Fruit fly (Drosophila melanogaster) S2 (cell line): ENCODE measurements around the gene CG31496.

Experiments
- CG8478 ChIP-seq: fragments of >200 bp; optimal IDR thresholded peaks from 2 replicates; lab custom pipeline; 2018
- CTCF ChIP-seq, 2 experiments: fragments of >200 bp; optimal IDR thresholded peaks; 2 replicates each; lab custom pipeline; 2018

The CG31496 gene

DNA sequence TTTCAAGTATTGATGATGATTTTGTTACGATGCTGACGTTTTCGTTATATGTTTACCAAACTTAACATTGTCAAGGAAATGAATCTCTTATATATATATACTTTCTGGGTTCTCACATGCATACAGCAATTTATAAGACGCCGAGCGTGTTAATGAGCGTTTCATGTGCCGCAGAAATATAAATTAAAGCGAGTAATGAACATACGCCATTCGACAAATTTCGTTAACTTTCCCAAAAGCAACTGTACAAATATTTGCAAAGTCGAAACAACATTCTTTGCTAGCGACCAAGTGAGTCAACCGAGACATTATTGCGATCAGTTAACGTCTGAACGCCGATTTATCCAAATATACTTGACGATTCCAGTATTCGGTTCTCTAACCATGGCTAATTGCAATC lies at the start of gene CG31496:
CG31496 (plus strand) TSS at position 301 of the 400 bp plus-strand sequence.
- TF ChIP-seq CG8478 = no peak
- no peak for TF ChIP-seq CTCF (optimal IDR thresholded peaks at IDR 0.05; lab: Kevin White, UChicago)

DNA sequence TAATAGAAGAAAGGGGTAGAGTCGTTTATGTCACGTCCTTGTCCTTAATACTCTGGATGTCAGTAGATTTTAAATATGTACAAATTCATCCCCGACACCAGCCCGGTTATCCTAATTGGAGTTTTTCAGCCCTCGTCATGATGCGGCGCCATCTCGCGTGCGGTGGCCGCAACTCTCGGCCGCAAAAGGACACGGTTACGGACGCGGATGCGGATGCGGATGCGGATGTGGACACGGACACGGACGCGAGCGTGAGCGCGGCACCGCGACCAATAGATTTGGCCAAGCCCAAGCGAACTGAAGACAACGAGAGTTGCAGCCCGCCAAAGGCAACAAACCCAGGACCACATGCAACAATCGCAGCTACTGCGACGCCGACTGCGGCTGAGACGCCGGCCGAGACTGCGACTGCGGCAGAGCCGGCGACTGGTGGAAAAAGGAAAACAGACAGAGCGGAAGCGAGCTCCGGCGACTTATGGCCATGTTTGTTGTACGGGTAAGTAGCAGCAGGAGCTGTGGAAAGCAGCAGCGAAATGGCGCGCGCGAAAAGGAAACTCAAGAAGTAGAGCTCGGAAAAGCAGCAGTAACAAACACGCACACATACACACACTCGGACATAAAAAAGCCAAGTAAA lies 40.3 kb upstream of the CG31496 start, which contains the start of gene CG42544:
CG42544 (plus strand) TSS at position 138 of the 634 bp plus-strand sequence.
- TF ChIP-seq CTCF (optimal IDR thresholded peaks at IDR 0.05; lab: Kevin White, UChicago) (peak; percentile 76 to 78), CG8478 (no peak)

DNA sequence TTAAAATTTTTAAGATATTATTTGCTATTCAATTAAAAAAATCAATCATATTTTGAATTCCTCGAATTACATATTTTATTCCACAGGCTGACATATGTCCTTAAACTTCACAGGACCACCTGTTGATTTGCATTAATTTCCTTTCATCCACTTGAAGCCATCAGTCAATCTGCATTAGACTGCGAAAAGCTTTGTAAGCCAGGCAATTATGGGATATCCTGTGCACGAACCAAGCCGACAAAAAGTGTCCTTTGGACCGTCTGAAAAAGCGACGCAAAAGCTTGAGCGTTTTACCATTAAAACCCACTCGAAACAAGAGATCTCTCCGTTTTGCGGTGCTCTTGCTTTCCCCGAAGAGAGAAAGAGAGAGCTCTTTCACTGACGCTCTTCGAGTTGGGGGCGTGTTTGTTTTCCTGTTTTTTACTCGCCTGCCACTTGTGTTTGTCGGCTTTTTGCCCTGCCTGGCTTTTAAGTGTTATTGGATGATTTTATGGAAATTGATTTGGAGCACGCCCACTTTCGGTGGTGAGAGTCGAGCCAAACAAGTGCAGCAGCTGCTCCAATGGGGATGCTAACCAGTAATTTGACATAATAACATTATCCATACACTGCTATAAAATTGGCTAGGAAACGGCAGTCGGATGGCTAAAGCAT lies 38.2 kb upstream of the CG31496 start:
- TF ChIP-seq CTCF (optimal IDR thresholded peaks at IDR 0.05; lab: Kevin White, UChicago) (no peak), CG8478 (no peak)

DNA sequence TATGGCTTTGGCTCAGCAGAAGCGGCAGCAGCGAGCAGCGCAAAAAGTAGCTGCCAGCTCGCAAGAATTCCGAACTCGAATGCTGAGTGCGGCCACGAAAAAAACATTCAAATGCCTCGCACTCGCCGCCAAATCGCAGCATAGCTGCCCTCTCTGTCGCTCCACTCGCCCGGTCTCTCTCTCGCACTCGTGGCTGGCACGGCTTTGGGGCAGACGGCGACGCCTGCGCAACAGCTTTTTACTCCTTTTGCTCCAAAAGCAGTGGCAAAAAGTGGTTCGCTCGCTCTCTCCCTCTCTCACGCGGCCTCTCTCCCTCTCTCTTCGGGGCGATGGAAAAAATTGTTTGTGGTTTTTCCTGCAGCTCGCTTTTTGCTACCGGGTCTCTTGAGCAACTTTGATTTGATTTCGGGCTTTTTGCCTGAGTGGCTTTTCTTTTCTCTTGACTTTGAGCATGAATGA lies 35.3 kb upstream of the CG31496 start, which contains the start of gene rn:
rn (minus strand) TSS at position 51 of the 459 bp plus-strand sequence.
- TF ChIP-seq CTCF (optimal IDR thresholded peaks at IDR 0.05; lab: Kevin White, UChicago) = no peak
- TF ChIP-seq CG8478 = no peak

DNA sequence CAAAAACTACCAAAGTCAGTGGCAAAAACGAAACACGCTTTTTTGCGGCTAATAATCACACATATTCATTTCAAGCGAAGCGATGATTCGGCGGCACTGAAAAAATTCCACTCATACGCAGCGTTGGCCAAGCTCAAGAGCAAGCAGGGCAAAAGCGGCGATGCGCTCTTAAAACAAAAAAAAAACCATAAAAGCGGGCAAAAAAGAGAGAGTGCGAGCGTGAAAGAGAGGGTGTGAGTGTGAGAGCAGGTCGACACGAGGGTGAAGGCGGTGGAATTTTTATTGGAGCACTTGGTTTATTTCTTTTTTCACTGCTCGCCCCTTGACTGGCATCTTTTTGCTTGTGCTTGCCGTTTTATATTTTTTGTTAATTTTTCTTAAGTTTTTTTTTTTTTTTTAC lies 34.3 kb upstream of the CG31496 start:
- no peak for TF ChIP-seq CTCF (optimal IDR thresholded peaks at IDR 0.05; lab: Kevin White, UChicago)
- no peak for TF ChIP-seq CG8478

DNA sequence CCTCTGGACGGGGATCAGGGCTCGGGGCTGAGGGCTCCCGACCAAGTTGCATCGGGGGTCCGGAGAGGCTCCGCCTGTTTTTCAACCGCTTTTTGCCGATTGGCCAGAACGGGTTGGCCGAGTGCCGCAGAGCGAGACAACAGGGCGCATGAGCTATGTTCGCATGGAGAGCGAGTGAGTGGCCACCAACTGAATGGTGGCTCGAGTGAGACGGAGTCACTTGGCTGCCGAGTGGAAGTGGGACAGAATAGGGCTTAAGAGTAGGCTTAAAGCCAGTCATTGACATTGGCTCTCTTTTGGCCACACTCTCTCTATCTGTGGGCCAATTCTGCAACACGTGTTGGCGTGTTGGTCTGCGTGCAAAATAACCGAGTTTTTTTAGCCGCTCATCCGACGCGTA lies 31.8 kb upstream of the CG31496 start:
- TF ChIP-seq CTCF (optimal IDR thresholded peaks at IDR 0.05; lab: Kevin White, UChicago) (no peak), CG8478 (no peak)

DNA sequence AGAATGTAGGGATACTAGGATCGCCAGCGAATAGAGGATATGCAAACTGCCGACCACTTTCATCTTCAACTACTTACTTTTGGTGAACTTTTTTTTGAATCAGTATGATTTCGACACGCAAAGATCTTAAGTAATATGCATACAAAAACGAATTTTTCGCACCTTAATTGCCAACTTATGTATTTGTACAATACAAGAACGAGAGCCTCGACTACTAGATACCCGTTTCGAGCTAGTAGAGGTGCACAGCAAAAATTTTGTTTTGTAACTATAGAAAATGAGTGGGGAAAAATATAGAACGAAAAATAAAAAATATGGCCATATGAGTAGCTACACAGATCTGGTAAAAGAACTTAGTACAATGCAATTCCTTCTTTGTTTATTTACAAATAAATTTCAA lies 27.8 kb upstream of the CG31496 start, which contains the start of gene CG10029:
CG10029 (minus strand) TSS at position 101 of the 400 bp plus-strand sequence.
- no peak for TF ChIP-seq CG8478
- no peak for TF ChIP-seq CTCF (optimal IDR thresholded peaks at IDR 0.05; lab: Kevin White, UChicago)

DNA sequence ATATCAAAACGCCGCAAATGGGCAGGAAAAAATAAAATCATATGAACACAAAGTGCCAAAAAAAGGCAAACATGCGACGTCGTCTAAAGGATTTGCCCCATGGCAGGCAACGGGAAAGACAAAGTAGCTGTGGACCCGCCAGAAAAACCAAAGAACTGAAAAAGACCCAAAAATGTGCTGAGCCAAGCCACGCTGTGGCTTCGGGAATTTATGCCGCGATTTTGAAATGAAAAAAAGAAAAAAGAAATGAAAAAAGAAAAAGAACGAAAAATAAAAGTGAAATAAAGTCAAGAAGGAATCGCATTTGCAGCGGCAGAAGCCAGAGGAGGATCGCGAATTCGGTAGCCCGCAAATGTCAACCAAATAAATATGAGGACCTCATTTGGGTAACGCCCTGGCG lies 22.3 kb upstream of the CG31496 start:
- no peak for TF ChIP-seq CG8478
- no peak for TF ChIP-seq CTCF (optimal IDR thresholded peaks at IDR 0.05; lab: Kevin White, UChicago)

DNA sequence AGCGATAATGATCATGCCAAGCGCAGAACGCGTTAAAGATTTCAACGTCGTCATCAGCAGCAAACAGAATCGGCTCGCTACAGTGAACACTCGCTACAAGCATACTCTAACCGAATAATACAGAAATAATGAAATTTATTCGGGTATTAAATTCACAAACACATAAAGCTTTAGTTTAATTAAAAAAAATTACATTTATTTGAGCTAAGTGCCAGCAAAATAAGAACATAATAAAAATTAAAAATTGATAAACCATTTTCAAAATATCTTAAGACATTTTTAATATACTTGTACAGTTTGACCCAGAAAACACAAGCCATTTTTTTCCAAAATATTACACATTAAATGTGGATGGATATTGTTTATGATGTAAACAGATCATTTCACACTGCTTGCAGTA lies 18.7 kb upstream of the CG31496 start:
- no peak for TF ChIP-seq CG8478
- no peak for TF ChIP-seq CTCF (optimal IDR thresholded peaks at IDR 0.05; lab: Kevin White, UChicago)

DNA sequence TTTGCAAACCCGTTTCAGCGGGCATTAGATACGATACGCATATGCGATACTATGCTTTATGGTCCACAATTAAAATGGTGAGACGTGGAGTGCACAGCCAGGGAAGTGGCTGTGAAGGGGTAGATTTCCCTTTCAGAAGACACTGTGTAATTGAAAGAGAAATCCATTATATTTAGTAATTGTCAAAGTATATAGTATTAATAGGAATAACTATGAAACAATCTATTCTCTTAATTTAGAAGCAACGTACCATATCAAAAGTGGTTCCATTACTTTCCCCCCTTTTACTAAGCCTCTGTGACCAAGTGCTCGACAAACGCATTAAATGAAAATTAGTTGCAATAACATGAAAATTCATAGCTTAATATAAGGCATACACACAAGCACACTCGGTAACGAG lies 14.2 kb upstream of the CG31496 start:
- no peak for TF ChIP-seq CG8478
- no peak for TF ChIP-seq CTCF (optimal IDR thresholded peaks at IDR 0.05; lab: Kevin White, UChicago)

DNA sequence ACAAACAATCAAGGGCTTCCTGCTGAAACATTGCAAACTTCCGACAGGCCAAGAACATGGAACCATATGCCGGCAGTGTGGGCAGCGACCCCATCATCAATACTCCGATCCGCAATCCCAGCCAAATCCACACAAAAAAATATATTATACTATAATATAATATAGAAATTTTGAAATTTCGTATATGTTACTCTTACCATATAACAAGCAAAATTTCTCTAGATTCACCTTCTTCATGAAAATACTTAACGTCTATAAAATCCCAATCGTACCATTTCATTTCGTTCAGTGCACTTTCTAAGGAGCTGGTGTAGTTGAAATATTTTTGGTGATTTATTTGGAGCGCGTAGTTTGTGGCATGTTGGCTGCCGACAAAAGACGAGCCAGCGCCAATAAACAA lies 10.3 kb upstream of the CG31496 start:
- TF ChIP-seq CTCF (optimal IDR thresholded peaks at IDR 0.05; lab: Kevin White, UChicago) (no peak), CG8478 (no peak)

DNA sequence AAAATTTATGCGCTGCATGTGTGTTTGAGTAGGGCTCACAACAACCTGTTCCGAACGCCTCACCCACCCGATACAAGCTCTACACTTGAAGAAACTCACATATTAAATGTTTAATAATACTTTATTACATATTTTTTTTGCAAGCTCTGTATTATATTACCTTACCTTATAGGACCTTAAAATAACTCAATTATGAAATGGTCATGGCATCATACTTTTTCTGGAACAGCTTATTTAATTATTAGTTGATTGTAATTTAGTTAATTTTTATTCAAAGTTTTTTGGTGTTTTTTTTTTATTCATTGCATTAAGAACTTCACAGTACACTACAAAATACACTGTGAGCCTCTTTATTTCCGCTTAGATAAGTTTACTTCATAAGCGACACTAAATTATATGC lies 8.4 kb upstream of the CG31496 start:
- TF ChIP-seq CTCF (optimal IDR thresholded peaks at IDR 0.05; lab: Kevin White, UChicago) (no peak), CG8478 (no peak)

DNA sequence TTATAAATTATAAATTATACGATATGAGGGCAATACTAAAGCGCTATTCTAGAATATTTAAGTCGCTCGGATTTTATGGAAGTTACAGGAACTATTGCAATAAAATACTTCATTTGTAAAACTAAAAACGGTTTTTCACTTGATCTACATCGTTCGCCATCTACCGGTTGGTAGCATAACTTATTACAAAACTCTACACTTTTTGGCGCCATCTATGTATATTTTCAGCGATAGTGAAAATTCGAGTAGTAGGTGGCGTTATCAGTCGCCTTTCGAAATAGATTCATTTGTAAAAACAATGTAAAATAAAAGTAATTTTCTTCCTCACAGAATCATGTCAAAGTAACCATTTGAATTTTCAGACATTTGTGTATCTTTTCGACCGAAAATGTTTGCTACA lies 1.6 kb downstream of the CG31496 start, which contains the start of gene nxf4:
nxf4 (plus strand) TSS at position 286 of the 400 bp plus-strand sequence.
- no peak for TF ChIP-seq CG8478
- peak; percentile 95 to 97 for TF ChIP-seq CTCF (optimal IDR thresholded peaks at IDR 0.05; lab: Kevin White, UChicago)

DNA sequence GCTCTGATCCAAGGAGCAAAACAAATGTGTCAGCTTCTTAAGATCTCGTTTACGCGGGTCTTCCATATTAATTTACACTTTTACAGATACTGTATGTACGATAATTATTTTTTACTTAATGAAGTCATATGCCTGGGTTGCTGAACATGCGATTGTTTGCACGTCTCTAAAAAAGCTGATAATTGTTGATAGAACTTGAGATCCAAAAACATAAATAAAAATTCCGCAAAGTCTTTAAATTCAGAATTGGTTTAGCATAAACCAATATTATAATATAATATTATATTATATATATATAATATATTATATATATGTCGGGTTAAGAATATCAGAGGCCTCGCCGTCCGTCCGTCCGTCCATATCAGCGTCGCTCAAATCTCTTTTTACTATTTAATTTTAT lies 4.6 kb downstream of the CG31496 start, which contains the start of gene CG43290:
CG43290 (minus strand) TSS at position 101 of the 400 bp plus-strand sequence.
- TF ChIP-seq CTCF (optimal IDR thresholded peaks at IDR 0.05; lab: Kevin White, UChicago) = no peak
- TF ChIP-seq CG8478 = no peak

DNA sequence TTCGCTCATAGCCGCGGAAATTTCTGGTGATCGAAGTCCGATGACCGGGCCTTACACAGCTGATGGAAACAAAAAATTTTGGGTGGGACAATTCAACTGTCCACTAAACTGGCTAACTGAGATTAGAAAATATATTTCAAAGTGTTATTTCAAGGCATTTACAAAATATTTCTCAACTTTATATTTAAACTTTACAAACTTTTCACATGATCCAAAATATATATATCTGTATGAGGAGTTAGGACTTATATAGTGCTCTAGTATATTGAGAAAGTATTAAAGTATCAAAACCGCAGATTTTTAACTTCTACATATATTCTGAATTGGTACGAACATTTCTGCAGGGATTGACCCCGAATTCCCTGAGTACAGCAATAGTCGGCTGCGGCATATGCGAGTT lies 17.2 kb downstream of the CG31496 start, which contains the start of gene CG17944:
CG17944 (minus strand) TSS at position 101 of the 400 bp plus-strand sequence.
- TF ChIP-seq CG8478 = no peak
- TF ChIP-seq CTCF (optimal IDR thresholded peaks at IDR 0.05; lab: Kevin White, UChicago) = no peak

DNA sequence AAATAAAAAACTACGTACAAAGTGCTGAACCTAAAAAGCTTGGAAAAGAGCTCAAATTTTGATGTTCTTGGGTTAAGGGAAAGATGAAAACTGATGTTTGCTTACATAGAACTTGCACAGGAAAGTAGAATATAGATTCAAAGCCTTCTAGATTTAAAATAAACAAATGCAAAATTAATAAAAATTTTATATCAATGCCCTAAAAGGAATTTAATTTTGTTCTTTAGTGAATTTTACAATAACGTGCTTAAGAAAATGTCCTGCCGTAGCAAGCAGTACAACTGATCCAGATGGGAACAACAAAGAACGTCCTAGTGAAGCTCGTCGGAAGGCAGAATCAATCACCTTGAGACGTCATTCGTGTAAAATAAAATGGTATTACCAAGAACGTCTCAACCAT lies 18.8 kb downstream of the CG31496 start, which contains the start of gene Mst84Dd:
Mst84Dd (minus strand) TSS at position 101 of the 400 bp plus-strand sequence.
- TF ChIP-seq CG8478 = no peak
- TF ChIP-seq CTCF (optimal IDR thresholded peaks at IDR 0.05; lab: Kevin White, UChicago) = no peak
